Worm (Caenorhabditis elegans): Measurements from ENCODE around the gene T27E7.4.

Gene T27E7.4

ce11 chrIV:14525272-14526162 lies 9.3 kb downstream of the T27E7.4 start:
- peak; percentile 53 for TF ChIP-seq snpc-4 (tag; optimal IDR thresholded peaks at IDR 0.05)

DNA sequence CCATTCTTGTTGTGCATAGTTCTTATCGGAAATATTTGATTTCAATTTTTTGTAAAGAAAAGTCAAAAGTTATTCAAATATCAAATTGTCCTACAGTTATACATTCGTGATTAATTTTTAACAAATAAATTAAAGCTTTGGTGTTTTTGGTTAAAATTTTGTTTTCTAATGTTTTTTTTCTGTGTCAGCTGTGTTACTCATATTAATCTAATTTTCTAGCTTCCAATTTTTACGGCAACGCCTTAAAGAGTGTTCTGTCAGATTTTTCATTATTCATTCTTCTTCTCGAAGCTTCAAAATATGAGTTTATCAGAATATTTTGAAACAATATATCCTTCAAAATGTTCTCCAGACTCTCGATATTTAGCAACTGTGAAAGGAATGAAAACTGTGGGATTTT lies 11.3 kb downstream of the T27E7.4 start, which contains the start of gene srh-63:
Gene srh-63, plus strand, starts transcription at position 301 of the 400 bp plus-strand sequence.
- TF ChIP-seq eor-1 (tag; optimal IDR thresholded peaks at IDR 0.05) (no peak), ceh-16 (tag; optimal IDR thresholded peaks at IDR 0.05) (no peak), egl-27 (tag; optimal IDR thresholded peaks at IDR 0.05) (no peak), nhr-77 (tag; optimal IDR thresholded peaks at IDR 0.05) (no peak), hmg-11 (tag; optimal IDR thresholded peaks at IDR 0.05) (no peak), ZK546.5 (tag; optimal IDR thresholded peaks at IDR 0.05) (no peak), nhr-23 (tag; optimal IDR thresholded peaks at IDR 0.05) (no peak), ceh-28 (tag; optimal IDR thresholded peaks at IDR 0.05) (no peak), R02D3.7 (tag; optimal IDR thresholded peaks at IDR 0.05) (no peak), lin-39 (tag; optimal IDR thresholded peaks at IDR 0.05) (no peak), elt-1 (tag; optimal IDR thresholded peaks at IDR 0.05) (no peak), pqm-1 (tag; optimal IDR thresholded peaks at IDR 0.05) (no peak), nhr-25 (tag; optimal IDR thresholded peaks at IDR 0.05) (no peak)

DNA sequence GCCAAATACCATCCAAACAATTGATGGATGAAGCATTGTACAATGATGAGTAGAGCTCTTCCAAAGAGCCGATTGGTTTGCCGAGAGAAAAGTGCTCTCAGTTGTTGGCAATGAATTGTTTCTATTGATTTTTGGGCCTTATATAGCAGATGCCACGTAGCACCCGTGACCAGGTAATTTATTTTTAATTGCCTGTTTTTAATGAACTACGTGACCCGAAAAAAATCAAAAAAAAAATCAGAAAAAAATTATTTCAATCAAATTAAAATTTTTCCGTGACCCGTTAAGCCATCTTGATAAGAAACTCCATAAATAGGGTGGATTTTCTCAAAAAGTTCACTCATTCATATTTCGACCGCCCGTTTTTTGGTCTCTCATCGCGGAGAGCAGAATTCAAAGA lies 15.4 kb downstream of the T27E7.4 start, which contains the start of the genes Y57G11A.2 and T27E7.1:
Gene Y57G11A.2, minus strand, starts transcription at position 101 of the 400 bp plus-strand sequence.
Gene T27E7.1, plus strand, starts transcription at position 337 of the 400 bp plus-strand sequence.
- no peak for TF ChIP-seq nhr-11 (tag; optimal IDR thresholded peaks at IDR 0.05)

- no peak for TF ChIP-seq unc-62 (GFP tag; optimal IDR thresholded peaks at IDR 0.05)
- TF ChIP-seq mml-1 (tag; optimal IDR thresholded peaks at IDR 0.05): no peak
- TF ChIP-seq mdl-1 (tag; optimal IDR thresholded peaks at IDR 0.05): no peak
- no peak for TF ChIP-seq nhr-28 (tag; optimal IDR thresholded peaks at IDR 0.05)
- no peak for TF ChIP-seq fos-1 (tag; optimal IDR thresholded peaks at IDR 0.05)
- TF ChIP-seq tbx-2 (tag; optimal IDR thresholded peaks at IDR 0.05): no peak
- TF ChIP-seq hmg-11 (tag; optimal IDR thresholded peaks at IDR 0.05): no peak
These were observed 19.7 kb downstream of the T27E7.4 start for ce11 chrIV:14515162-14515561.

DNA sequence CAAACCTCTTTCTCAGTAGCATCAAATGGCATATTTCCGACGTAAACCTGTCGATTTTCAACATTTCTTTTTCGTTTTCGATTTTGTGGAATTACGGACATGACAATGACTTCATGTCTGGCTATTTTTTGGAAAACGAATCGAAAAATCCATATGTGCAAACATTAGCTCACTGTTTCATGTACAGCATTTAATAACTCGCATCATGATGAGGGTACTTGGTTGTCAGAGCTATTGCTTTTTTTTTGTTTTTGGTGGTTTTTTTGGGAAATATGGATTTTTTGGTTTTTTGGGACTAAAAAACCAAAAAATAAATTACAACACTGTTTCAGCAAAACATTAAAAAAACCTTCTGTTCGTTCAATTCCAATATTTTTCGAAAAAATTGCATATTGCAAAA lies 22.5 kb downstream of the T27E7.4 start, which contains the start of gene Y57G11A.5:
Gene Y57G11A.5, minus strand, starts transcription at position 101 of the 400 bp plus-strand sequence.
- TF ChIP-seq nhr-67 (tag; optimal IDR thresholded peaks at IDR 0.05): no peak
- TF ChIP-seq jun-1 (tag; optimal IDR thresholded peaks at IDR 0.05): no peak
- no peak for TF ChIP-seq unc-39 (tag; optimal IDR thresholded peaks at IDR 0.05)
- TF ChIP-seq nhr-76 (tag; optimal IDR thresholded peaks at IDR 0.05): no peak
- TF ChIP-seq mdl-1 (tag; optimal IDR thresholded peaks at IDR 0.05): no peak
- TF ChIP-seq daf-12 (tag; optimal IDR thresholded peaks at IDR 0.05): no peak
- no peak for TF ChIP-seq nhr-28 (tag; optimal IDR thresholded peaks at IDR 0.05)
- no peak for TF ChIP-seq nhr-25 (tag; optimal IDR thresholded peaks at IDR 0.05)
- no peak for TF ChIP-seq egl-5 (tag; optimal IDR thresholded peaks at IDR 0.05)
- no peak for TF ChIP-seq lin-39 (tag; optimal IDR thresholded peaks at IDR 0.05)
- TF ChIP-seq ceh-82 (tag; optimal IDR thresholded peaks at IDR 0.05): no peak
- no peak for TF ChIP-seq aly-2 (tag; optimal IDR thresholded peaks at IDR 0.05)
- TF ChIP-seq nfya-1 (tag; optimal IDR thresholded peaks at IDR 0.05; ENCODE audit: insufficient read depth): no peak
- TF ChIP-seq fkh-2 (tag; optimal IDR thresholded peaks at IDR 0.05): no peak
- no peak for TF ChIP-seq ztf-4 (tag; optimal IDR thresholded peaks at IDR 0.05)
- TF ChIP-seq elt-2 (tag; optimal IDR thresholded peaks at IDR 0.05): no peak
- no peak for TF ChIP-seq fkh-10 (GFP tag; optimal IDR thresholded peaks at IDR 0.05)
